Worm (Caenorhabditis elegans) whole organism, L4/young adult: ENCODE data around the gene Y57G7A.6.

Experiments used
- W03F9.2 ChIP-seq: fragments of 150-350 bp; optimal IDR thresholded peaks from 2 replicates; lab custom pipeline; 2014; ENCODE audit warnings: missing biosample characterization, missing genetic modification characterization
- dao-5 ChIP-seq: sonication (generic microtip); optimal IDR thresholded peaks from 2 replicates; lab custom pipeline; 2016; ENCODE audit warnings: missing genotype, missing genetic modification characterization, moderate library complexity, missing compliant biosample characterization
- him-1 ChIP-seq: sonication (generic microtip); optimal IDR thresholded peaks from 2 replicates; lab custom pipeline; 2016; ENCODE audit warnings: missing genotype, missing genetic modification reagents, missing genetic modification characterization, missing compliant biosample characterization

Y57G7A.6 gene

DNA sequence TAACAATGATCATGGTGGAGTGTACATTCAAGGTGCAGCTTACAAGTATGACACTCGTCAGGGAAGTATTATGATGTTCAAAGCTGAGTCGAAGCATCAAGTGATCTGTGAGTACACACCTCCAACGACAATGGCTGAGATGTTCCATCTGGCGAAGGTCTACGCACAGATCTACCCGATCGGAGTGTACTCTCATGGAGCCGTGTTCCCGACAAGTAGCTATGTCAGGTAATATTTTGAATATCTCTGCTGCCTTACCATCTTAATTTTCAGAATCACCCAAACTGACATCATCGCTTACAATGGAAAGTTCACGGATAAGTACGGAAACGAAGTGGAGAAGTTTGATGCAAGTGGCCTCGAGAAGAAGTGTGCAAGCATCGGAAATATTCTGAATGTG, 28.7 kb downstream of the Y57G7A.6 start:
- no peak for TF ChIP-seq dao-5 (tag; lab: Kevin White, UChicago)
- TF ChIP-seq W03F9.2: no peak
- TF ChIP-seq him-1 (tag; lab: Kevin White, UChicago): no peak

DNA sequence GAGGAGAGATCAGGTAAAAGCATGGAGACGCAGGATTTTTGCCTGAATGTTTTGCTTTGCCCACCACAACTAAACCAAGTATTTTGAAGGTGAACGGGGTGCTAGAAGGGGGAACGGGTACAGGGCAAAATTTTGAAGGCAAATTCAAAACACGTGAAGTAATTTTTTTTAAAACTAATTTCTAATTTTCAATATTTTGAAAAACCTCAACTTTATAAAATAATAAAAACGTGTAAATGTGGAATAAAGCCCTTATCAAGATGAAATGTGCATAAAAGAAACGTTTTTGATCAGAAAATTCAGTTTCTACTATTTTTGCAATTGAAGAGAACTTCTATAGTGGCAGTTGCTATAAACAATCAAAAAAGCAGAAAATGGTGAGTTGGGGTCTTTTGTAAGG, 29.8 kb downstream of the Y57G7A.6 start, which contains the start of gene clec-119:
TSS of gene clec-119 (plus strand) at position 301 of the 400 bp plus-strand sequence.
- TF ChIP-seq W03F9.2: no peak
- no peak for TF ChIP-seq him-1 (tag; lab: Kevin White, UChicago)
- no peak for TF ChIP-seq dao-5 (tag; lab: Kevin White, UChicago)

DNA sequence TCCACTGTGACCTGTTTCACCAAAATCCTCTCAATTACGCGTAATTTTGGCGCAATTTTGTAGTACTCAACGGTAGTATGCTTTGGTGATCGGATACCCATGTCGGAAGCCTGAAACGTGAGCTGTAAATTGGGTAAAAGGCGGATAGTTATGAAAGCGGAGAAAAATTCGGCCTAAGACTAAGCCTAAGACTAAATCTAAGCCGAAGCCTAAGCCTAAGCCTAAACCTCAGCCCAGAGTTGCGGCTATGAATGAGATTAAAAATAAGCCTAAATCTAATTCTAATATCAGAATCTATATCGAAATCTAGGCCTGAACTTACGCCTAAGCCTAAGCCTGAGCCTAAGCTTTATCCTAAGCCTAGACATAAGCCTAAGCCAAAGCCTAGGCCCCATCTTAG, 33.2 kb downstream of the Y57G7A.6 start, which contains the start of gene lin-42:
TSS of gene lin-42 (minus strand) at position 101 of the 400 bp plus-strand sequence.
- no peak for TF ChIP-seq him-1 (tag; lab: Kevin White, UChicago)
- no peak for TF ChIP-seq dao-5 (tag; lab: Kevin White, UChicago)
- no peak for TF ChIP-seq W03F9.2

DNA sequence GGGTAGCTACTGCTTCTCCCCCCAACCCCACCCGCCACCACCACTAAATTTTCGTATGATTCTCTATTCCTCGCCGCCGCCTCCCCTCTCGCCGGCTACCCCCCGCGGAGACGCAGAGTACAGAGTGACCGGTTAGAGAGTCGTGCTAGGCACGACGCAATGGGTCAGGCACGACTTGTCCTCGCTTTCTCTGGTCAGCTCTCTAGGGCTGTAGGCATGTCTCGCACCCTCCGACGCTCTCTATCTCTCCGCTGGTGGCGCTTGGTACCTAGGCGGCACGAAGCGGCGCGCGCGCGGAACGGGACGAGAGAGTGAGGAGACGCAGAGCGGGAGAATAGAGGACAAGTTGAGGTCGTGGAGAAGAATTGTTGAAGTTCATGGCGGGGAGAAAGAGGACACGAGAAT, 38.6 kb downstream of the Y57G7A.6 start:
- TF ChIP-seq him-1 (tag; lab: Kevin White, UChicago) (no peak), dao-5 (tag; lab: Kevin White, UChicago) (no peak), W03F9.2 (no peak)

DNA sequence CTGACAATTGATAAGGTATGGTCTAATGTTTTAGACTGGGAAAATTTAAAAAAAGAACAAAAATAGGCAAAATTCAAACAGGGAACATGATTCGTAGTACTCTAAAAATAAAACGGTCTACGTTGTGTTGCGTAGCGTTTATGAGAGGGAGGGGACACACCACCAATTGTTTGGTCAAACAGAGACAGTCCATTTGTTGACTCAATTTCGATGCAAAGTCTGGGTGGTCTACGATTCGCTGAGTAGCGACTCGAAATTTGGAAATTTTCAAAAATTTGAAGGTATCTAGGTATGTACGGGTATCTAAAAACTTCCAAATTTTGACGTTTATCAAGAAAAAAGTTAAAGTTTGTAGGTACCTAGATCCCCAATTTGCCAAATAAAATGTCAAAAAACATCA, 39.6 kb downstream of the Y57G7A.6 start:
- TF ChIP-seq him-1 (tag; lab: Kevin White, UChicago): no peak
- no peak for TF ChIP-seq dao-5 (tag; lab: Kevin White, UChicago)
- no peak for TF ChIP-seq W03F9.2

DNA sequence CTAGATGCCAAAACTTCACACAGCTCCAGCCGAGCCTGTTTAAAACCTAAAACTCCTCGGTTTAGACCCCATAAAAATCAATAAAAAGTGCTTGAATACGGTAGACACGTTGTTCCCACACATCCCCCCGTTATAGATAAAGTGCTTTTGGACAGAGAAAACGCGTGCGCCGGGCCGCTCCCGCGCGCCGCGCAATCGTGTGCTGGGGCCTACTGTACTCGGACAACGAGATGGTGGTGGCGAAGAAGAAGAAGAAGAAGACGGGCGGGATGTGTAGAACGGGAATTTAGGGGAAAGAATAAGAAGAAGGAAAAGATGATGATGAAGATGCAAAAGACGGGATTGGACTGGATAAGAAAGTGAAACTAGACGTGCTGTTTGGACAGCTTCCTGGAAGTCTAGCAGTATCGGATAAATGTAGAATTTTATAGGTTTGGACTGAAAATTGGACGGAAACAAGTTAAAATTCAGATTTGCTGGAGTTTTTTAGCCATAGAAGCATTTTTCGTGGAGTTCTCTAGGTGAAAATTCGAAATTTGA, 40.9 kb downstream of the Y57G7A.6 start:
- TF ChIP-seq W03F9.2 (no peak), him-1 (tag; lab: Kevin White, UChicago) (no peak), dao-5 (tag; lab: Kevin White, UChicago) (no peak)

DNA sequence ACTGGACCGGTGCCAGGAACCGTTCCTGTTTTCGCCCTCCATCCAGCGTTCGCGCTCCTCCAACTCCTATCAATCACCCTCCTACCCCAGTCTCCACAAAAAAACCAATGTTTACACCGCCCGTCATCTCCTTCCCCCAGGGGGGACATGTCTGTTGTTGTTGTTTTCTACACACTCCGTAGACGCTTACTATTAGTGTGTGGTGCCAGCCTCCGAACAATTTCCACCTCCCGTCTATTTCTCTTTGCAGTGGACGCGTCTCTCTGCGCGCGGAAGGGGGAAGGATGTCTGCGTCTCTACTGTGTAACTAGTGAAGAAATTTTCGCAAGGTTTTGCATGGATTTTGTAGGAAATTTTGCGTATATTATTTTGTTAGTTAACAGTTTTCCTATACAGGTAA, 42.9 kb downstream of the Y57G7A.6 start:
- no peak for TF ChIP-seq him-1 (tag; lab: Kevin White, UChicago)
- no peak for TF ChIP-seq W03F9.2
- TF ChIP-seq dao-5 (tag; lab: Kevin White, UChicago): no peak

DNA sequence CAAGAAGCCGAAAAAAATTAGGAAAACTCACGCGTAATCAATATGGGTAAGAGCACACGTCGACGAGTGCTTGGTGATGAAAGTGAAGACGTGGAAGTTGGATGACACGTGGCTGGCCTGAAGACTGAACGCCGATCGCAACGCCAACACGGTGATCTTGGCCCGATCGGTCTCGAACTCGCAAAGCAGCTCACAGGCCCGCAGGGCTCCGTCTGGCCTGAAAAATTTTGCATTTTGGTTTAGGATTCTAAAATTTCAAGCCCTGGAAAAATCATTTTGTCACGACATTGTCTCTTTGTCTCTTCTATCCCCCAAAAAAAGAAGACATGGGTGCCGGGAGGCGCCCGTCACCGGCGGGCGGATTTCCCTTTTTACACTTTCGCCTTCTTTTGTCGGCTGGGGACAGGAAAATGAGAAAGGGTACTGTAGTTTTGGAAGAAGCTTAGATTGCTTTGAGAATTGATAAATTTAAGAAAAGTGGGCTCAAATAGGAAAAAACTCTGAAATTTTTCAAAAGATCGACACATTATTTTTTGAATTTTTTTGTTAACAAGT, 44.2 kb downstream of the Y57G7A.6 start:
- TF ChIP-seq W03F9.2 (no peak), dao-5 (tag; lab: Kevin White, UChicago) (no peak), him-1 (tag; lab: Kevin White, UChicago) (no peak)

DNA sequence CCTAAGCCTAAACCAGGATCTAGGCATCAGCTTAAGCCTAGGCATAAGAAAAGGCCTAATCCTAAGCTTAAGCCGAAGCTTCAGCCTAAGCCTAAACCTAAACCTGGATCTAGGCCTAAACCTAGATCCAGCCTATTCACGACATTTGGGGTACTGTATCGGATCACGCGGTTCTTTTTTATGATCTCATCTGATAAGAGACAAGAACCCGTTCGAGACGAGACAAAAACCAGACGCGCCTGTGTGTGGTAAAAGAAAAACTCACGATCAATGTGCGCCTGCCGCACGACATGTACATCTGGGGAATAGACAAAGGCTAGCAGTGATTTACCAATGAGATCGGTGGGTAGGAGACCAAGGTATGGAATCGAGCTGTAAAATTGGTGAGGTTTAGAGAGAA, 45.0 kb downstream of the Y57G7A.6 start:
- TF ChIP-seq dao-5 (tag; lab: Kevin White, UChicago) (no peak), him-1 (tag; lab: Kevin White, UChicago) (no peak), W03F9.2 (no peak)

DNA sequence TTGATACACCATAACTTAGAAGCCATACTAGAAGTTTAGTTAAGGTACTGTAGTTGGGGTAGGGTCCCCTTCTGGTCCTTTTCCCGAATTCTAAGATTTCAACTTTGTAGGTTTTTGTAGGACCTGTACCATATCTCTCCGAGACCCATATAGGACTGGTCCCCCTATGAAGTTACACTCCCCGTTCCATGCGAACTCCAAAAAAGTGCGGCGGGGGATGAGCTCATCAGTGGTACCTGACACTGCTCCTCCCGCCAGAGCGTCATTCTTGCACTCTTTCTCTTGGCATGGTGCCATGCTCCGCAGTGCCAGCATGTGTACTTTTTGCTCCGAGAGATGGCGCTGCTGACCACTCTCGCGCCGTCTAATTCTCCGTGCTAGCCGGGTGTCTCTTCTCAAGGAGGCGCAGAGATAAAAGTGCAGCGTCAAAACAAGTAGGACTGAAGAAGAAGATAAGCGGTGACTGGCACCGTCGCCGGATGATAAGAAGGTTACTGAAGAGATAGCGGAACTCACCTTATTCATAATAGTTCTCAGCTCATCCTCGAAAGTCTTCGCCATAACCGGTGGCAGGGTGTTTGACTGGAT, 45.9 kb downstream of the Y57G7A.6 start:
- TF ChIP-seq W03F9.2 (no peak), him-1 (tag; lab: Kevin White, UChicago) (no peak)

DNA sequence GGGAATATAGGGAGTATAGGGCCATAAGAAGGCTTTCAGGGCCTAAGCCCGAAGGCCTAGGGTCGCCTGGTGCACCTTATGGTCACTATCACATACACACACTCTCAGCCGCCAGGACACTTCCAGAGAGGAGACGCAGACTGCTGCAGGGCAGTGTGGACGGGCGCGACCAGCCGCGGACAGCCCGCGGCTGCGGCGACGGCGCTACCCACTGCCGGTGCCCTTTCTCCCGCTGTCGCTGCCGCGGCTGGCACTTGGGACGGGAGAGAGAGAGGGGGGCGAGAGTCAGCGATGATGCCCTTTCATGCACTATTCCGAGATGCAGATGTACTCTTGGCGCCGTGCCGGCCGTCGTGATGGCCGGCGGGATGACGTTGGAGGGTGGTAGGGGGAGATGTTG, 47.6 kb downstream of the Y57G7A.6 start:
- no peak for TF ChIP-seq dao-5 (tag; lab: Kevin White, UChicago)
- TF ChIP-seq W03F9.2: no peak
- no peak for TF ChIP-seq him-1 (tag; lab: Kevin White, UChicago)

DNA sequence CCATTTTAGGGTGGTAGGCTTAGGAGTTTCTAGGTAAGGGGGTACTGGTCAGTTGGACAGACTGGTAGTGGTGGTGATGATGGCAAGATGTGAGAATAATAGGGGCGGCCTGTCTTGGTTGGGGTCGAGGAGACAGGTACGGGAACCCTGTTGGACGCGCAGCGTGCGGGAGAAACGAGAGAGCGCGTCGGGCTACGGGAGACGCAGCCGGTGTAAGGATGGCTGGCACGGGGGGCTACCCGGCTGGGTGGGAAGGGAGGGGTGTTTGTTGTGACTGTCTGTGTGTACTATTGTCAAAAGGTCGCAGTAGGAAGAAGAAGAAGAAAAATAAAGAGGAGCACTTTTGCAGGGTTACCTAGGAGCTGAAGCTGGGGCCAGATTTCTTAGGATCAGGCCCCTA, 48.9 kb downstream of the Y57G7A.6 start:
- no peak for TF ChIP-seq W03F9.2
- TF ChIP-seq dao-5 (tag; lab: Kevin White, UChicago): no peak
- TF ChIP-seq him-1 (tag; lab: Kevin White, UChicago): no peak

DNA sequence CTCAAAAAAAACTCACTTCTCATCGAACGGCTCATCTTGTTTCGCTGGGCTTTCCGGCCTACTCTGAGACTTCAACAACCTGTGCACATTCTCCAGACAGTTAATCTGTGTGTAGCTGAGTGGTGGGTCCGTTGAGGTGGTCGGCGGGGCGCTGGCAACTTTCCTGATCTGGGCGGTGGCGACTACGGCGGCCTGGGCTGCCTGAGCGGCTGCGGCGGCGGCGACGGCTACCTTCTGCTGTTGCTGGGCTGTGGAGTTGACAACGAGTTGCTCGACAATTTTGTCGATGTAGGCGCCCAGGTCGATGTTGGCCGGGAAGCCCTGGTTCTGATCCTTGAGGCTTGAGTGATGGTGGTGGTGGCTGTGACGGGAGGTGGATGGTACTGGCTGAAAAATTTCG, 49.4 kb downstream of the Y57G7A.6 start:
- TF ChIP-seq him-1 (tag; lab: Kevin White, UChicago) (no peak), dao-5 (tag; lab: Kevin White, UChicago) (no peak), W03F9.2 (no peak)

DNA sequence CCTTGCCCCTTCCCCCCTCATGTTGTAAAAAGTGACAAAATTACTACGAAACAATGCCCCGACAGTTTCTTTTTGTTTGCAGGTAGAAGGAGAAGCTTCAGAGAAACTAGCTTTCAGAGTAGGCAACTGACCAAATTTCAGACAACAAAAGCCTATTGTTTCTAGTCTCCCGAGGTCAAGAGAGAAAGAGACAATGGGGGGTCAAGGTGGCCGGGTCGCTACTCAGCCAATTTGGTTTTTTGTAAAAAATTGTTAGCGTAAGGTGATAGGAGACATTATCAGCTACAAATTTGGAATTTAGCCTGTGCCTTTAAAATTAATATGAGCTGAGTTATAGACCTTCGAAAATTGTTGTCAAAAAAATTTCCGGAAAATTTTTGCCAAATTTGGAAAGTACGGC, 50.4 kb downstream of the Y57G7A.6 start:
- no peak for TF ChIP-seq W03F9.2
- TF ChIP-seq him-1 (tag; lab: Kevin White, UChicago): no peak
- TF ChIP-seq dao-5 (tag; lab: Kevin White, UChicago): no peak

DNA sequence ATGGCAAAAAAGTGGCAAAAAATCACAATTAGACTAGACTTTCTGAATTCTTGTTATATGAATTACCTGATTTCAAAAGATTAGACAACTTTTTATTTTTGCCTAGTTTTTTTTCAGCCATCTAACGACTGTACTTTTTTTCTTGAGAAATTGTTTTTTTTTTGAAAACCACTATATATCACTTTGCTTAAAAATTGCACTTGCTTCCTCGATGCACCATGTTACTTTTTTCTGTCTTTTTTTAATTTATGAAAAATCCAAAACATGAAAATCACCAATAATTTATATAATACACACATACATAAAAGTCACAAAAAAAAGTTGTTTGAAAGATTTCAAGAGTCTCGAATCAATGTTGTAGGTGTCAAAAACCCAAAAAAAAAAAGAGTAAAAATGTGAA, 52.4 kb downstream of the Y57G7A.6 start:
- no peak for TF ChIP-seq W03F9.2
- no peak for TF ChIP-seq him-1 (tag; lab: Kevin White, UChicago)
